Worm (Caenorhabditis elegans) whole organism, late embryonic: ENCODE results near the gene srh-63.

ENCODE experiments used
- C08G9.2 ChIP-seq: sonication (generic microtip); optimal IDR thresholded peaks from 2 replicates; lab custom pipeline; 2016; ENCODE audit warnings: mild to moderate bottlenecking, missing genetic modification characterization, moderate library complexity, missing compliant biosample characterization
- C38D4.7 ChIP-seq: fragments of 200-800 bp; sonication (Bioruptor generic); optimal IDR thresholded peaks from 2 replicates; lab custom pipeline; 2018; ENCODE audit warnings: mild to moderate bottlenecking, missing genetic modification characterization, moderate library complexity, missing compliant biosample characterization
- F13H6.1 ChIP-seq: sonication (generic microtip); optimal IDR thresholded peaks from 2 replicates; lab custom pipeline; 2016; ENCODE audit warnings: missing genetic modification characterization, missing compliant biosample characterization
- K02D7.2 ChIP-seq: sonication (generic microtip); optimal IDR thresholded peaks from 2 replicates; lab custom pipeline; 2017; ENCODE audit warnings: mild to moderate bottlenecking, missing genetic modification characterization, missing compliant biosample characterization
- ahr-1 ChIP-seq: sonication (generic microtip); optimal IDR thresholded peaks from 2 replicates; lab custom pipeline; 2016; ENCODE audit warnings: missing genetic modification characterization, missing compliant biosample characterization
- ceh-18 ChIP-seq: sonication (generic microtip); optimal IDR thresholded peaks from 2 replicates; lab custom pipeline; 2016; ENCODE audit warnings: missing genetic modification characterization, missing compliant biosample characterization
- ceh-19 ChIP-seq: fragments of 200-800 bp; sonication (Bioruptor generic); optimal IDR thresholded peaks from 2 replicates; lab custom pipeline; 2018; ENCODE audit warnings: mild to moderate bottlenecking, missing genetic modification characterization, missing compliant biosample characterization
- ceh-2 ChIP-seq: sonication (generic microtip); optimal IDR thresholded peaks from 2 replicates; lab custom pipeline; 2016; ENCODE audit warnings: missing genotype, missing genetic modification characterization, missing compliant biosample characterization
- ceh-22 ChIP-seq: sonication (generic microtip); optimal IDR thresholded peaks from 2 replicates; lab custom pipeline; 2017; ENCODE audit warnings: missing biosample characterization, missing genetic modification characterization
- ceh-24 ChIP-seq: sonication (generic microtip); optimal IDR thresholded peaks from 2 replicates; lab custom pipeline; 2016; ENCODE audit warnings: mild to moderate bottlenecking, missing genetic modification characterization, missing compliant biosample characterization
- ceh-30 ChIP-seq: fragments of 150-350 bp; optimal IDR thresholded peaks from 2 replicates; lab custom pipeline; 2014; ENCODE audit warnings: missing biosample characterization, missing genetic modification characterization
- ceh-34 ChIP-seq: sonication (generic microtip); optimal IDR thresholded peaks from 2 replicates; lab custom pipeline; 2016; ENCODE audit warnings: mild to moderate bottlenecking, missing genetic modification characterization, missing compliant biosample characterization
- ceh-45 ChIP-seq: fragments of 200-800 bp; sonication (Bioruptor generic); IDR thresholded peaks from 2 replicates; pipeline ENCODE4 v1.3.6; 2022; ENCODE audit warnings: missing genetic modification reagents, missing genetic modification characterization, missing compliant biosample characterization
- ceh-48 ChIP-seq: sonication (generic microtip); optimal IDR thresholded peaks from 2 replicates; lab custom pipeline; 2016; ENCODE audit warnings: missing genetic modification characterization, inconsistent platforms, missing compliant biosample characterization
- ceh-9 ChIP-seq: sonication (generic microtip); optimal IDR thresholded peaks from 2 replicates; lab custom pipeline; 2016; ENCODE audit warnings: mild to moderate bottlenecking, missing genetic modification characterization, inconsistent platforms, missing compliant biosample characterization
- che-1 ChIP-seq: sonication (generic microtip); optimal IDR thresholded peaks from 2 replicates; lab custom pipeline; 2016; ENCODE audit warnings: mild to moderate bottlenecking, missing genetic modification characterization, missing compliant biosample characterization
- dmd-4 ChIP-seq: sonication (generic microtip); optimal IDR thresholded peaks from 2 replicates; lab custom pipeline; 2016; ENCODE audit warnings: borderline replicate concordance, missing genetic modification characterization, missing compliant biosample characterization
- dve-1 ChIP-seq: sonication (generic microtip); optimal IDR thresholded peaks from 2 replicates; lab custom pipeline; 2017; ENCODE audit warnings: antibody characterized with exemption, mild to moderate bottlenecking, missing genetic modification characterization, missing compliant biosample characterization
- elt-2 ChIP-seq: sonication (generic microtip); optimal IDR thresholded peaks from 2 replicates; lab custom pipeline; 2016; ENCODE audit warnings: missing genetic modification reagents, missing genetic modification characterization, missing compliant biosample characterization
- eyg-1 ChIP-seq: sonication (generic microtip); optimal IDR thresholded peaks from 2 replicates; lab custom pipeline; 2016; ENCODE audit warnings: missing genotype, missing genetic modification characterization, missing compliant biosample characterization
- fax-1 ChIP-seq: sonication (generic microtip); optimal IDR thresholded peaks from 2 replicates; lab custom pipeline; 2016; ENCODE audit warnings: missing genotype, missing genetic modification characterization, missing compliant biosample characterization
- fkh-10 ChIP-seq: fragments of 150-350 bp; optimal IDR thresholded peaks from 2 replicates; lab custom pipeline; 2014; ENCODE audit warnings: missing biosample characterization, missing genetic modification reagents, missing genetic modification characterization
- fkh-6 ChIP-seq: sonication (generic microtip); optimal IDR thresholded peaks from 2 replicates; lab custom pipeline; 2016; ENCODE audit warnings: missing genetic modification characterization, missing compliant biosample characterization
- hlh-13 ChIP-seq: fragments of 200-800 bp; sonication (Bioruptor generic); optimal IDR thresholded peaks from 2 replicates; lab custom pipeline; 2018; ENCODE audit warnings: mild to moderate bottlenecking, missing genetic modification characterization, missing compliant biosample characterization
- hlh-15 ChIP-seq: sonication (generic microtip); optimal IDR thresholded peaks from 2 replicates; lab custom pipeline; 2016; ENCODE audit warnings: missing genetic modification characterization, missing compliant biosample characterization
- hlh-30 ChIP-seq: sonication (generic microtip); optimal IDR thresholded peaks from 2 replicates; lab custom pipeline; 2017; ENCODE audit warnings: antibody characterized with exemption, missing genetic modification characterization, missing compliant biosample characterization; ENCODE audit not compliant: insufficient read depth
- lim-6 ChIP-seq: sonication (generic microtip); optimal IDR thresholded peaks from 2 replicates; lab custom pipeline; 2016; ENCODE audit warnings: missing genetic modification characterization, missing compliant biosample characterization
- lin-11 ChIP-seq: fragments of 200-800 bp; sonication (Bioruptor generic); optimal IDR thresholded peaks from 2 replicates; lab custom pipeline; 2018; ENCODE audit warnings: mild to moderate bottlenecking, missing genetic modification characterization, missing compliant biosample characterization
- mec-3 ChIP-seq: sonication (generic microtip); optimal IDR thresholded peaks from 2 replicates; lab custom pipeline; 2016; ENCODE audit warnings: borderline replicate concordance, missing genetic modification characterization, missing compliant biosample characterization
- nfya-1 ChIP-seq: sonication (generic microtip); optimal IDR thresholded peaks from 2 replicates; lab custom pipeline; 2017; ENCODE audit warnings: missing genetic modification characterization, mild to moderate bottlenecking, missing compliant biosample characterization, antibody characterized with exemption, moderate library complexity
- nhr-232 ChIP-seq: sonication (generic microtip); optimal IDR thresholded peaks from 2 replicates; lab custom pipeline; 2016; ENCODE audit warnings: missing genetic modification characterization, missing compliant biosample characterization
- odd-2 ChIP-seq: sonication (generic microtip); optimal IDR thresholded peaks from 2 replicates; lab custom pipeline; 2017; ENCODE audit warnings: antibody characterized with exemption, mild to moderate bottlenecking, missing genetic modification characterization, missing compliant biosample characterization
- pax-1 ChIP-seq: fragments of 150-350 bp; optimal IDR thresholded peaks from 2 replicates; lab custom pipeline; 2014; ENCODE audit warnings: missing biosample characterization, missing genetic modification characterization
- pha-2 ChIP-seq: sonication (generic microtip); optimal IDR thresholded peaks from 2 replicates; lab custom pipeline; 2017; ENCODE audit warnings: mild to moderate bottlenecking, missing genetic modification characterization, missing compliant biosample characterization
- pha-4 ChIP-seq: fragments of 150-350 bp; optimal IDR thresholded peaks from 2 replicates; lab custom pipeline; 2018; ENCODE audit warnings: missing biosample characterization, missing genetic modification reagents, missing genetic modification characterization
- pros-1 ChIP-seq: fragments of 150-350 bp; optimal IDR thresholded peaks from 2 replicates; lab custom pipeline; 2014; ENCODE audit warnings: missing biosample characterization, missing genetic modification reagents, missing genetic modification characterization
- ref-2 ChIP-seq: sonication (generic microtip); optimal IDR thresholded peaks from 2 replicates; lab custom pipeline; 2016; ENCODE audit warnings: missing genetic modification characterization, missing compliant biosample characterization
- rnt-1 ChIP-seq: sonication (generic microtip); optimal IDR thresholded peaks from 2 replicates; lab custom pipeline; 2016; ENCODE audit warnings: missing genetic modification characterization, missing compliant biosample characterization
- sox-2 ChIP-seq: fragments of 200-800 bp; sonication (Bioruptor generic); IDR thresholded peaks from 2 replicates; pipeline ENCODE4 v1.3.6; 2022; ENCODE audit warnings: missing genetic modification reagents, missing genetic modification characterization, missing compliant biosample characterization
- sox-4 ChIP-seq: sonication (generic microtip); optimal IDR thresholded peaks from 2 replicates; lab custom pipeline; 2017; ENCODE audit warnings: mild to moderate bottlenecking, missing genetic modification characterization, inconsistent platforms, missing compliant biosample characterization
- tbx-2 ChIP-seq: sonication (generic microtip); optimal IDR thresholded peaks from 2 replicates; lab custom pipeline; 2016; ENCODE audit warnings: missing genetic modification characterization, missing compliant biosample characterization
- ttx-3 ChIP-seq: sonication (generic microtip); optimal IDR thresholded peaks from 2 replicates; lab custom pipeline; 2016; ENCODE audit warnings: missing genetic modification reagents, missing genetic modification characterization, missing compliant biosample characterization
- unc-3 ChIP-seq, 2 experiments: fragments of 200-800 bp in 1 of 2; sonication (Bioruptor generic) in 1 of 2; sonication (generic microtip) in 1 of 2; conservative IDR thresholded peaks in 1 of 2; optimal IDR thresholded peaks in 1 of 2; 2 replicates each; pipeline versions ENCODE4 v1.3.6 to Lab custom; 2016 to 2022; ENCODE audit warnings: missing compliant biosample characterization in 2 of 2, missing genetic modification characterization in 2 of 2, missing genetic modification reagents in 1 of 2
- unc-42 ChIP-seq: sonication (generic microtip); optimal IDR thresholded peaks from 2 replicates; lab custom pipeline; 2016; ENCODE audit warnings: missing genotype, missing genetic modification characterization, missing compliant biosample characterization
- unc-55 ChIP-seq: sonication (generic microtip); optimal IDR thresholded peaks from 2 replicates; lab custom pipeline; 2017; ENCODE audit warnings: missing biosample characterization, missing genetic modification reagents, missing genetic modification characterization
- unc-86 ChIP-seq: sonication (generic microtip); optimal IDR thresholded peaks from 2 replicates; lab custom pipeline; 2016; ENCODE audit warnings: missing genetic modification characterization, missing compliant biosample characterization
- zip-5 ChIP-seq: sonication (generic microtip); optimal IDR thresholded peaks from 2 replicates; lab custom pipeline; 2016; ENCODE audit warnings: missing genetic modification characterization, missing compliant biosample characterization
- ztf-16 ChIP-seq: sonication (generic microtip); optimal IDR thresholded peaks from 2 replicates; lab custom pipeline; 2017; ENCODE audit warnings: missing genetic modification characterization, missing compliant biosample characterization

srh-63 gene

DNA sequence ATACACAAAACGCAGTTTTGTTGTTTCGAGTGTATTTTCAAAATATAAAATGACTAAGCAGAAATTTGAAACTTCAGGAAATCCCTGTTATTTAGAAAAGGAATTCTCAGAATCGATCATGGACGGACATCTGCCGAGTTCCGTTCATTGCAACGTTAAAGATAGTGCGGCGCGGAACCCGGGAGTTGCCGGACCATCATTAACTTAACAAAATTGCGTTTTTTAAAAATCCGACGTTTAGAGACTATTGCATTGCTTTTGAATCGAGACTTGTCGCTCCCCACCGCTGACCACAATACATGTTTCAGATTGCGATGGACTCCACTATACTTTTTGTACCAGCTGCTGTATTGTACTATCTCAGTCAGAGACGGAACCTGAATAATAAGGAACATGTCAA lies 6.4 kb downstream of the srh-63 start:
- TF ChIP-seq F13H6.1 (tag; lab: Kevin White, UChicago): no peak
- no peak for TF ChIP-seq hlh-30 (tag; lab: Kevin White, UChicago)
- no peak for TF ChIP-seq rnt-1 (tag; lab: Kevin White, UChicago)
- TF ChIP-seq ceh-45 (GFP tag; lab: Robert Waterston, UW): no peak
- no peak for TF ChIP-seq elt-2 (tag; lab: Kevin White, UChicago)
- TF ChIP-seq mec-3 (tag; lab: Kevin White, UChicago): no peak

ce11 chrIV:14532366-14532765 lies 8.7 kb downstream of the srh-63 start:
- TF ChIP-seq hlh-30 (tag; lab: Kevin White, UChicago) (no peak), unc-42 (no peak), unc-3 (GFP tag; conservative IDR thresholded peaks at IDR 0.05; lab: Robert Waterston, UW) (no peak), unc-3 (tag; optimal IDR thresholded peaks at IDR 0.05; lab: Kevin White, UChicago) (no peak), unc-86 (tag; lab: Kevin White, UChicago) (no peak), ceh-22 (no peak), C38D4.7 (GFP tag; lab: Kevin White, UChicago) (no peak), lim-6 (no peak), hlh-13 (GFP tag; lab: Kevin White, UChicago) (no peak), tbx-2 (tag; lab: Kevin White, UChicago) (no peak), pros-1 (tag; lab: Kevin White, UChicago) (no peak), ceh-18 (no peak), fkh-10 (no peak), ahr-1 (tag; lab: Kevin White, UChicago) (no peak), ceh-30 (tag; lab: Kevin White, UChicago) (no peak), ceh-24 (tag; lab: Kevin White, UChicago) (no peak)

ce11 chrIV:14534967-14535366 lies 11.3 kb downstream of the srh-63 start, which contains the start of gene T27E7.4:
TSS of gene T27E7.4 (minus strand) at chrIV:14535067.
- TF ChIP-seq sox-4 (tag; lab: Kevin White, UChicago) (no peak), ceh-34 (tag; lab: Kevin White, UChicago) (no peak), eyg-1 (tag; lab: Kevin White, UChicago) (no peak), fkh-10 (no peak), ztf-16 (tag; lab: Kevin White, UChicago) (no peak), ceh-48 (tag; lab: Kevin White, UChicago) (no peak), fkh-6 (tag; lab: Kevin White, UChicago) (no peak), nfya-1 (no peak), dve-1 (tag; lab: Kevin White, UChicago) (no peak), odd-2 (tag; lab: Kevin White, UChicago) (no peak), hlh-15 (tag; lab: Kevin White, UChicago) (no peak), ceh-9 (tag; lab: Kevin White, UChicago) (no peak), ref-2 (tag; lab: Kevin White, UChicago) (no peak), K02D7.2 (no peak), zip-5 (tag; lab: Kevin White, UChicago) (no peak), C08G9.2 (no peak), lin-11 (tag; lab: Kevin White, UChicago) (no peak), pax-1 (tag; lab: Kevin White, UChicago) (no peak), pha-4 (no peak)

DNA sequence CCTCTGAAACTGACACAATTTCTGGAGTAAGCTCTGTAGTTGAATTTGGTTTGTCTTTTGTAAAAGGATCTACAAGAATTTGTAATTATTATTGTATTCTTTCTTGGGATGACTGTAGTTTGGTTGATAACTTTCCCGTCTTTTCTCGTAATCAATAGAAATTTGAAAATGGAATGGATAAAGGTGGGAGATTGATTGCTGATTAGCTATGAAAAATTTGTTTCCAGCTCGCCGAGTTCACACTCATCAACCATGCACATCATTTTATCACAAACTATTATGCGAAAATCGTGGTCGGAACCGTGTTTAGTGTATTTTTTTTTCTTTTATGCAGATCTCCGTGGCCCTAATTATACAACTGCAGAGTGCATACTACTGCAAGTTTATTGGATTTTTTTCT lies 13.2 kb downstream of the srh-63 start, which contains the start of gene T27E7.5:
Gene T27E7.5 (plus strand): TSS at position 253 of the 400 bp plus-strand sequence.
- TF ChIP-seq sox-2 (GFP tag; lab: Robert Waterston, UW) (no peak), ceh-45 (GFP tag; lab: Robert Waterston, UW) (no peak), fax-1 (tag; lab: Kevin White, UChicago) (no peak), ttx-3 (tag; lab: Kevin White, UChicago) (no peak), unc-55 (GFP tag; lab: Kevin White, UChicago) (no peak), che-1 (tag; lab: Kevin White, UChicago) (no peak), dmd-4 (no peak), nhr-232 (no peak), ceh-19 (no peak), fkh-10 (no peak), hlh-13 (GFP tag; lab: Kevin White, UChicago) (no peak), hlh-30 (tag; lab: Kevin White, UChicago) (no peak), pros-1 (tag; lab: Kevin White, UChicago) (no peak), pha-2 (tag; lab: Kevin White, UChicago) (no peak), ahr-1 (tag; lab: Kevin White, UChicago) (no peak), ceh-48 (tag; lab: Kevin White, UChicago) (no peak), ceh-2 (tag; lab: Kevin White, UChicago) (no peak)
